Worm (Caenorhabditis elegans): Measurements from ENCODE around the gene nhr-65.

nhr-65 gene

DNA sequence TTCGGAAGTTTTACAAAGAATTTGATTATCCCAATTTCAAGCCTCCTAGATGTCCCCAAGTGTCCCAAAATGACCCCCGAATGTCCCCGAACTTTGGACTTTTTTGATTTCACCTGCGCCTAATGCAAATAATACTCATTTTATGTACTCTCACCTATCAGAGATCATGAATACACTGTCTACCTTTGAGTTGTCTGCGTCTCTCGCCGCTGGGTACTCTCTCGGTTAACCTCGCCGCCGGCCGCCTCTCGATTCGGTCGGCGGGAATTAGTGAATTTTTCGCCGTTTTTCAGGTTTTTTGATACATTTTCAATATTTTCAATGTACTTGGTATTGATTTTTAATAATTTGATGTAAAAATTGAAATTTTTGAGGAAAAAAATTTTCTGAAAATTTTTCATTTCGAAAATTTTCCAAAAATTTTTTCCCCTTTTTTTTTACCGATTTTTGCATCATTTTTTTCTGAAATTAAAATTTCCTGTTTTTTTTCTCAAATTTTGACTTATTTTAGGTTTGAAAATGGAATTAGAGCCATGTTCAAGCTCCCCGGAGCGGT, at the start of gene nhr-65:
Gene nhr-65 (plus strand): TSS at position 506 of the 556 bp plus-strand sequence.
- TF ChIP-seq pha-4 (tag; optimal IDR thresholded peaks at IDR 0.05) (peak; percentile 62), hmg-11 (tag; optimal IDR thresholded peaks at IDR 0.05) (peak; percentile 25), nfya-1 (tag; optimal IDR thresholded peaks at IDR 0.05; ENCODE audit: insufficient read depth) (peak; percentile 21), pqm-1 (tag; optimal IDR thresholded peaks at IDR 0.05) (peak; percentile 54), fkh-2 (tag; optimal IDR thresholded peaks at IDR 0.05) (no peak), elt-2 (tag; optimal IDR thresholded peaks at IDR 0.05) (peak; percentile 61)

DNA sequence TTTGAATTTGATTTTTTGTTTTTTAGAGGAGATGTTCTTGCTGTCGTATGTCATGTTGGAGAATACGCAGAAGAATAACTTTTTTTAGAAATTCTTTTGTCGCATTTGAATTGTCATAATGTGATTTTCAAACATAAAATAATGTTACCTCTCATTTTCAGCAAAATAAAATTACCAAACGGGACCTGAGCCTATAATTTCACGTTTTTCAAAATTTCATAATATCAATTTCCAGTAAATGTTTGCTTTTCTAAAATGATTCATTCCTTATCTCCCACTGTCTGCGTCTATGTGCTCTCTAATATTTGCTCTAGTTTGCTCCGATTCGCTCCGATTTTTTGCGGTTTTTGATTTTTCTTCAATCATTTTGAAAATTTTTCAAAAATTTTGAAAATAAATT, 48.4 kb upstream of the nhr-65 start, which contains the start of gene nhr-231:
Gene nhr-231 (plus strand): TSS at position 301 of the 400 bp plus-strand sequence.
- TF ChIP-seq ceh-82 (tag; optimal IDR thresholded peaks at IDR 0.05) (no peak), pha-4 (tag; optimal IDR thresholded peaks at IDR 0.05) (peak; percentile 29), lin-39 (tag; optimal IDR thresholded peaks at IDR 0.05) (no peak)

DNA sequence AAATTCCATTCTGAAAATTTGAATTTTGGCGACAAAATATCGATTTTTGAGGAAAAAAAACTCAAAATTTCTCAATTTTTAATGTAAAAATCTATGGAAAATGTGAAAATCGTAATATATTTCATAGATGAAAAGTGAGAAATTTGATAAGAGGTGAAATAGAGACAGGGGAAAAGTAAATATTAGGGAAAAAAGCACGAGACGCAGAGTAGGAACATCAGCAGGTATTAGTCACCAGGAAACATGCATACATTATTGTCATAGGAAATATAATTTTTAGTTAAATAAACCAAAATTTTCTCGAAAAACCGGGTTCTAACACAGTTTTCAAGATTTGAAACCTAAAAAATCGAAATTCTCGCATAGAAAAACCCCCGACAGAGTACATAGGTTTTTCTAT, 38.3 kb upstream of the nhr-65 start, which contains the start of gene nhr-170:
Gene nhr-170 (minus strand): TSS at position 16 of the 400 bp plus-strand sequence.
- peak; percentile 80 for TF ChIP-seq pha-4 (tag; optimal IDR thresholded peaks at IDR 0.05)
- no peak for TF ChIP-seq nfya-1 (tag; optimal IDR thresholded peaks at IDR 0.05; ENCODE audit: insufficient read depth)

DNA sequence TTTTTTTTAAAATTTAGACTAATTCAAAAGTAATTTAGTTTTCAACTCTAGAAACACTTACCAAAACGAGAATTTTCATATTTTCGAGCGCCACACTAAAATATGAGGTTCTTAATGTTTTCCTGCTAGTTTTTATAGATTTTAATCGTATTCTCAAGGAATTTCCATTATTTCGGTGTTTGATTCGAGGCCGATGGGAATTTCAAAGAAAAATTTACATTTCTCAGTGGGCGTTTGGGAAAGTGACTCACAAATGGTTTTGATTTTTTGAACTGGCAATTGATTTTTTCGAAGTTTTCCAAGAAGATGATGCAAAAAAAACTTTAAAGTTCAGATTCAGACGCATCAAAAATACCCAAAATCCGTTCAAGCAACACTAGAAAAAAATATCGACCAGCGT, 37.0 kb upstream of the nhr-65 start, which contains the start of gene C54E10.11:
Gene C54E10.11 (minus strand): TSS at position 101 of the 400 bp plus-strand sequence.
- TF ChIP-seq nhr-43 (tag; optimal IDR thresholded peaks at IDR 0.05; ENCODE audit: poor library complexity, severe bottlenecking) (no peak), lin-39 (tag; optimal IDR thresholded peaks at IDR 0.05) (no peak), ceh-28 (tag; optimal IDR thresholded peaks at IDR 0.05) (no peak), nhr-76 (tag; optimal IDR thresholded peaks at IDR 0.05) (no peak), nhr-11 (tag; optimal IDR thresholded peaks at IDR 0.05) (no peak), nhr-25 (tag; optimal IDR thresholded peaks at IDR 0.05) (no peak), nfya-1 (tag; optimal IDR thresholded peaks at IDR 0.05; ENCODE audit: insufficient read depth) (no peak), eor-1 (tag; optimal IDR thresholded peaks at IDR 0.05) (no peak), elt-1 (tag; optimal IDR thresholded peaks at IDR 0.05) (no peak), hmg-11 (tag; optimal IDR thresholded peaks at IDR 0.05) (no peak), unc-62 (GFP tag; optimal IDR thresholded peaks at IDR 0.05) (no peak), elt-3 (tag; optimal IDR thresholded peaks at IDR 0.05) (no peak), pha-4 (tag; optimal IDR thresholded peaks at IDR 0.05) (no peak), ztf-4 (tag; optimal IDR thresholded peaks at IDR 0.05) (no peak), mdl-1 (tag; optimal IDR thresholded peaks at IDR 0.05) (no peak), skn-1 (tag; optimal IDR thresholded peaks at IDR 0.05) (no peak), R02D3.7 (tag; optimal IDR thresholded peaks at IDR 0.05) (no peak), ceh-16 (tag; optimal IDR thresholded peaks at IDR 0.05) (no peak), nhr-23 (tag; optimal IDR thresholded peaks at IDR 0.05) (no peak), fkh-2 (tag; optimal IDR thresholded peaks at IDR 0.05) (no peak)

DNA sequence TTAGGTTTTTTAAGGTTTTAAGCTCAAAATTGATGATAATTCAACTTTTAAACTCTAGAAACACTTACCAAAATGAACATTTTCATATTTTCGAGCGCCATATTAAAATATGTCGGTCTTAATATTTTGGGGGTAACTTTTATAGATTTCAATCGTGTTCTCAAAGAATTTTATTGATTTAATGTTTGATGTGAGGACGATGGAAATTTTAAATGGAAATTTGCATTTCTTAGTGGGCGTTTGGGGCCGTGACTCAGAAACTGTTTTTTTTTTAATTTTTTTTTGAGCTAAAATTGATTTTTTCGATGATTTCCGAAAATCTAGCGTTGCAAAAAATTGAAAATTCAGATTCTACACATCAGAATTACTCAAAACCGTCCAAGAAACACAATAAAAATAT, 35.8 kb upstream of the nhr-65 start, which contains the start of gene C54E10.10:
Gene C54E10.10 (minus strand): TSS at position 101 of the 400 bp plus-strand sequence.
- TF ChIP-seq nhr-76 (tag; optimal IDR thresholded peaks at IDR 0.05) (no peak), tbx-2 (tag; optimal IDR thresholded peaks at IDR 0.05) (no peak), ama-1 (optimal IDR thresholded peaks at IDR 0.05) (no peak)

DNA sequence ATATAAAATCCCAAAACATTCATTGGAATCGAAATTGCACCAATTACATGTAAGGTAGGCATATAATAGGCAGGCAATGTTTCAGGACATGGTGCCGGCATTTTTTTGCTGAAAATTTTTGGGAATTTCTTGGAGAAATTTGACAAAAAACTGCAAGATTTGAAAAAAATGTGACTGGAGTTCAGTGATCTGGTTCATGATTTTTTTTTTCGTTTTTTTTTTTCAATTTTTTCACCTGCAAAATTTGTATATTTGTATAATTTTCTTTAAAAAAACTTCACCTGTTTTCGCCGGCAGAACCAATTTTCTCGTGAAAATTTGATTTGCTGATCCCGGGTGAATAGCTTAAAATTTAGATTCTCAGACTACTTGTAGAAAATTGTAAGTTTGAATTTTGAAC, 32.7 kb upstream of the nhr-65 start, which contains the start of gene sri-10:
Gene sri-10 (minus strand): TSS at position 101 of the 400 bp plus-strand sequence.
- no peak for TF ChIP-seq unc-39 (tag; optimal IDR thresholded peaks at IDR 0.05)
- no peak for TF ChIP-seq nhr-11 (tag; optimal IDR thresholded peaks at IDR 0.05)
- TF ChIP-seq fkh-10 (GFP tag; optimal IDR thresholded peaks at IDR 0.05) = no peak
- TF ChIP-seq tbx-2 (tag; optimal IDR thresholded peaks at IDR 0.05) = no peak
- no peak for TF ChIP-seq nhr-12 (tag; optimal IDR thresholded peaks at IDR 0.05)
- no peak for TF ChIP-seq pqm-1 (tag; optimal IDR thresholded peaks at IDR 0.05)

DNA sequence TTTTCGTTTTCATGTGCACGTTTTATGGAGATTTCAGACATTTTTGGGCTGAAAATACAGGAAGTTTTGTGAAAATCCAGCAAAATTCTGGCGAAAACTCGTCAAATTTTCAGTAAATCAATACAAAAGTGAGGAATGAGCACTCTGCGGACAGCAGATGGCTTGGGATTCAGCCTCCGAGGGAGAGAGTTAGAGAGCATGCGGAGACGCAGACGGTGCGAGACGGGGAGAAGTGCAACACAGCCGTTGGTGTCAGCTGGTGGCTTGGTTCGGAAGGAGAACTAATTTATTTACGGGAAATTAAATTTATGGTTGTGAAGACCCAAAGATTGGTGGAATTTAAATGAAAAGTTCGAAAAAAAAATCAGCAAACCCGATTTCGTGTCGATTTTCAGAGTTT, 30.5 kb upstream of the nhr-65 start, which contains the start of gene C54E10.6:
Gene C54E10.6 (minus strand): TSS at position 109 of the 400 bp plus-strand sequence.
- TF ChIP-seq nfya-1 (tag; optimal IDR thresholded peaks at IDR 0.05; ENCODE audit: insufficient read depth) (peak; percentile 33), hmg-11 (tag; optimal IDR thresholded peaks at IDR 0.05) (peak; percentile 20), lin-39 (tag; optimal IDR thresholded peaks at IDR 0.05) (peak; percentile 68), pha-4 (tag; optimal IDR thresholded peaks at IDR 0.05) (no peak)
